Worm (Caenorhabditis elegans) whole organism, young adult: ENCODE data around the gene F41F3.3.
A peak's percentile ranks its signal among the peaks of the same experiment; 100 is the strongest.

ENCODE experiments used
- B0035.1 ChIP-seq: sonication (generic microtip); optimal IDR thresholded peaks from 2 replicates; lab custom pipeline; 2016; ENCODE audit warnings: missing genetic modification characterization, mild to moderate bottlenecking, missing compliant biosample characterization, missing genotype, missing genetic modification reagents
- B0261.1 ChIP-seq: sonication (generic microtip); optimal IDR thresholded peaks from 2 replicates; lab custom pipeline; 2016; ENCODE audit warnings: mild to moderate bottlenecking, missing genetic modification characterization, moderate library complexity, missing compliant biosample characterization
- F10E7.11 ChIP-seq: sonication (generic microtip); optimal IDR thresholded peaks from 2 replicates; lab custom pipeline; 2017; ENCODE audit warnings: mild to moderate bottlenecking, missing genetic modification characterization, moderate library complexity, missing compliant biosample characterization
- F22D6.2 ChIP-seq: sonication (generic microtip); optimal IDR thresholded peaks from 2 replicates; lab custom pipeline; 2016; ENCODE audit warnings: mild to moderate bottlenecking, missing genetic modification characterization, missing compliant biosample characterization
- K12H6.12 ChIP-seq: fragments of 200-800 bp; sonication (Bioruptor generic); optimal IDR thresholded peaks from 2 replicates; lab custom pipeline; 2018; ENCODE audit warnings: mild to moderate bottlenecking, missing genetic modification characterization, missing compliant biosample characterization
- Y53F4B.3 ChIP-seq: fragments of 200-800 bp; sonication (Bioruptor generic); IDR thresholded peaks from 2 replicates; pipeline ENCODE4 v1.3.6; 2022; ENCODE audit warnings: missing genetic modification reagents, missing genetic modification characterization, missing compliant biosample characterization
- Y56A3A.18 ChIP-seq: fragments of 200-800 bp; sonication (Bioruptor generic); IDR thresholded peaks from 2 replicates; pipeline ENCODE4 v1.3.6; 2022; ENCODE audit warnings: missing genetic modification reagents, missing genetic modification characterization, missing compliant biosample characterization
- Y67H2A.10 ChIP-seq: fragments of 200-800 bp; sonication (Bioruptor generic); conservative IDR thresholded peaks from 2 replicates; pipeline ENCODE4 v1.3.6; 2022; ENCODE audit warnings: missing genetic modification reagents, missing genetic modification characterization, missing compliant biosample characterization
- Y79H2A.3 ChIP-seq: fragments of 200-800 bp; sonication (Bioruptor generic); conservative IDR thresholded peaks from 2 replicates; pipeline ENCODE4 v1.3.6; 2022; ENCODE audit warnings: missing genetic modification reagents, missing genetic modification characterization, missing compliant biosample characterization
- Y95B8A.8 ChIP-seq: fragments of 200-800 bp; sonication (Bioruptor generic); IDR thresholded peaks from 2 replicates; pipeline ENCODE4 v1.3.6; 2022; ENCODE audit warnings: missing genetic modification reagents, missing genetic modification characterization, missing compliant biosample characterization
- bed-2 ChIP-seq: fragments of 200-800 bp; sonication (Bioruptor generic); IDR thresholded peaks from 2 replicates; pipeline ENCODE4 v1.3.6; 2022; ENCODE audit warnings: missing genetic modification reagents, missing genetic modification characterization, missing compliant biosample characterization
- cebp-2 ChIP-seq: fragments of 200-800 bp; sonication (Bioruptor generic); IDR thresholded peaks from 2 replicates; pipeline ENCODE4 v1.3.6; 2022; ENCODE audit warnings: missing genetic modification characterization, missing compliant biosample characterization
- dox-1 ChIP-seq: fragments of 200-800 bp; sonication (Bioruptor generic); IDR thresholded peaks from 2 replicates; pipeline ENCODE4 v1.3.6; 2022; ENCODE audit warnings: missing genetic modification reagents, missing genetic modification characterization, missing compliant biosample characterization
- dpl-1 ChIP-seq: fragments of 150-350 bp; optimal IDR thresholded peaks from 2 replicates; lab custom pipeline; 2014; ENCODE audit warnings: missing biosample characterization, missing genetic modification reagents, missing genetic modification characterization
- egl-44 ChIP-seq: fragments of 200-800 bp; sonication (Bioruptor generic); IDR thresholded peaks from 2 replicates; pipeline ENCODE4 v1.3.6; 2022; ENCODE audit warnings: missing genetic modification reagents, missing genetic modification characterization, missing compliant biosample characterization
- egrh-3 ChIP-seq: fragments of 200-800 bp; sonication (Bioruptor generic); IDR thresholded peaks from 2 replicates; pipeline ENCODE4 v1.3.6; 2022; ENCODE audit warnings: missing genetic modification reagents, missing genetic modification characterization, missing compliant biosample characterization
- hsf-1 ChIP-seq: fragments of 200-800 bp; sonication (Bioruptor generic); IDR thresholded peaks from 2 replicates; pipeline ENCODE4 v1.3.6; 2022; ENCODE audit warnings: missing genetic modification reagents, missing genetic modification characterization, missing compliant biosample characterization
- lin-40 ChIP-seq: sonication (generic microtip); optimal IDR thresholded peaks from 2 replicates; lab custom pipeline; 2016; ENCODE audit warnings: missing genetic modification characterization, mild to moderate bottlenecking, missing compliant biosample characterization, missing genotype, missing genetic modification reagents
- lsl-1 ChIP-seq: fragments of 200-800 bp; sonication (Bioruptor generic); optimal IDR thresholded peaks from 2 replicates; lab custom pipeline; 2018; ENCODE audit warnings: mild to moderate bottlenecking, missing genetic modification characterization, moderate library complexity, missing compliant biosample characterization
- lsy-27 ChIP-seq: sonication (generic microtip); optimal IDR thresholded peaks from 2 replicates; lab custom pipeline; 2017; ENCODE audit warnings: missing genetic modification characterization, mild to moderate bottlenecking, missing compliant biosample characterization, antibody characterized with exemption, missing genotype, borderline replicate concordance; ENCODE audit not compliant: insufficient read depth
- mcd-1 ChIP-seq: fragments of 200-800 bp; sonication (Bioruptor generic); IDR thresholded peaks from 2 replicates; pipeline ENCODE4 v1.3.6; 2022; ENCODE audit warnings: missing genetic modification reagents, missing genetic modification characterization, missing compliant biosample characterization
- nhr-27 ChIP-seq: fragments of 200-800 bp; sonication (Bioruptor generic); optimal IDR thresholded peaks from 2 replicates; lab custom pipeline; 2018; ENCODE audit warnings: mild to moderate bottlenecking, missing genetic modification characterization, moderate library complexity, missing compliant biosample characterization
- nhr-80 ChIP-seq: sonication (generic microtip); optimal IDR thresholded peaks from 2 replicates; lab custom pipeline; 2016; ENCODE audit warnings: missing genetic modification characterization, missing compliant biosample characterization
- pbrm-1 ChIP-seq: fragments of 200-800 bp; sonication (Bioruptor generic); IDR thresholded peaks from 2 replicates; pipeline ENCODE4 v1.3.6; 2022; ENCODE audit warnings: missing genetic modification reagents, missing genetic modification characterization, missing compliant biosample characterization
- pha-4 ChIP-seq: fragments of 150-350 bp; sonication (generic microtip); optimal IDR thresholded peaks from 2 replicates; lab custom pipeline; 2014; ENCODE audit warnings: missing biosample characterization, missing genetic modification reagents, missing genetic modification characterization
- rcor-1 ChIP-seq: fragments of 200-800 bp; sonication (Bioruptor generic); IDR thresholded peaks from 2 replicates; pipeline ENCODE4 v1.3.6; 2022; ENCODE audit warnings: missing genetic modification reagents, missing genetic modification characterization, missing compliant biosample characterization
- sdz-38 ChIP-seq: sonication (generic microtip); optimal IDR thresholded peaks from 2 replicates; lab custom pipeline; 2016; ENCODE audit warnings: missing genotype, missing genetic modification characterization, missing compliant biosample characterization
- xnd-1 ChIP-seq: sonication (generic microtip); optimal IDR thresholded peaks from 2 replicates; lab custom pipeline; 2016; ENCODE audit warnings: missing genotype, missing genetic modification reagents, missing genetic modification characterization, missing compliant biosample characterization
- zfh-2 ChIP-seq: fragments of 200-800 bp; sonication (Bioruptor generic); conservative IDR thresholded peaks from 2 replicates; pipeline ENCODE4 v1.3.6; 2022; ENCODE audit warnings: missing genetic modification reagents, missing genetic modification characterization, missing compliant biosample characterization
- zim-3 ChIP-seq: sonication (generic microtip); optimal IDR thresholded peaks from 2 replicates; lab custom pipeline; 2017; ENCODE audit warnings: mild to moderate bottlenecking, missing genetic modification characterization, moderate library complexity, missing compliant biosample characterization
- ztf-26 ChIP-seq: sonication (generic microtip); optimal IDR thresholded peaks from 2 replicates; lab custom pipeline; 2017; ENCODE audit warnings: missing genetic modification characterization, missing compliant biosample characterization

F41F3.3 gene

ce11 chrV:4653871-4654605 lies 6.0 kb upstream of the F41F3.3 start, which contains the start of the genes col-139 and F41F3.1:
TSS of gene col-139 (minus strand) at chrV:4653971.
TSS of gene F41F3.1 (plus strand) at chrV:4654555.
- no peak for TF ChIP-seq egl-44 (GFP tag; lab: Robert Waterston, UW)
- TF ChIP-seq, all 124 proteins: peak for 0

- TF ChIP-seq F10E7.11 (tag; lab: Kevin White, UChicago) (no peak), Y53F4B.3 (no peak), Y67H2A.10 (no peak), pbrm-1 (no peak), lin-40 (tag; lab: Kevin White, UChicago) (peak; percentile 12), egrh-3 (GFP tag; lab: Robert Waterston, UW) (peak; percentile 94), dox-1 (GFP tag; lab: Robert Waterston, UW) (0 out of 2 replicates have a peak, but pooled peaks have one; percentile 41), zim-3 (tag; lab: Kevin White, UChicago) (no peak), ztf-26 (tag; lab: Kevin White, UChicago) (peak; percentile 31), zfh-2 (GFP tag; lab: Robert Waterston, UW) (peak; percentile 94)
Observed at ce11 chrV:4653093-4653492, 5.1 kb upstream of the F41F3.3 start.

- TF ChIP-seq F22D6.2 (tag; lab: Kevin White, UChicago): no peak
- no peak for TF ChIP-seq Y79H2A.3
- TF ChIP-seq ztf-26 (tag; lab: Kevin White, UChicago): peak; percentile 16
- TF ChIP-seq nhr-80 (tag; lab: Kevin White, UChicago): peak; percentile 17
- no peak for TF ChIP-seq rcor-1 (GFP tag; lab: Robert Waterston, UW)
- no peak for TF ChIP-seq K12H6.12 (tag; lab: Kevin White, UChicago)
- TF ChIP-seq nhr-27 (tag; lab: Kevin White, UChicago): no peak
- no peak for TF ChIP-seq lsy-27 (tag; lab: Kevin White, UChicago)
- no peak for TF ChIP-seq B0035.1 (tag; lab: Kevin White, UChicago)
- no peak for TF ChIP-seq lsl-1 (GFP tag; lab: Kevin White, UChicago)
- TF ChIP-seq bed-2 (GFP tag; lab: Robert Waterston, UW): no peak
- TF ChIP-seq, all 124 proteins: peak for 2
Observed at ce11 chrV:4651480-4651879, 3.4 kb upstream of the F41F3.3 start.

- TF ChIP-seq zfh-2 (GFP tag; lab: Robert Waterston, UW) (peak; percentile 57; the same call in 1 of the 2 replicates), hsf-1 (GFP tag; lab: Robert Waterston, UW) (0 out of 2 replicates have a peak, but pooled peaks have one; percentile 7), mcd-1 (GFP tag; lab: Robert Waterston, UW) (0 out of 2 replicates have a peak, but pooled peaks have one; percentile 13), dox-1 (GFP tag; lab: Robert Waterston, UW) (no peak), B0261.1 (no peak), pha-4 (no peak), Y95B8A.8 (GFP tag; lab: Robert Waterston, UW) (no peak), cebp-2 (GFP tag; lab: Robert Waterston, UW) (0 out of 2 replicates have a peak, but pooled peaks have one; percentile 70)
Observed at ce11 chrV:4649649-4650384, 1.8 kb upstream of the F41F3.3 start.

- TF ChIP-seq pha-4 (no peak), sdz-38 (tag; lab: Kevin White, UChicago) (no peak), xnd-1 (tag; lab: Kevin White, UChicago) (no peak), dpl-1 (GFP tag; lab: Kevin White, UChicago) (no peak), nhr-80 (tag; lab: Kevin White, UChicago) (no peak), B0035.1 (tag; lab: Kevin White, UChicago) (no peak), Y56A3A.18 (GFP tag; lab: Robert Waterston, UW) (no peak), lsy-27 (tag; lab: Kevin White, UChicago) (no peak)
Observed at ce11 chrV:4648527-4648926, 488 bp upstream of the F41F3.3 start, which contains the start of gene F41F3.8. TSS of gene F41F3.8 (plus strand) at chrV:4648827.
